Worm (Caenorhabditis elegans) whole organism, L4 larva: Measurements from ENCODE around the gene rsp-1.

ENCODE experiments used
- D1046.2 ChIP-seq: fragments of 200-800 bp; sonication (Bioruptor generic); IDR thresholded peaks from 2 replicates; pipeline ENCODE4 v1.3.6; 2022; ENCODE audit warnings: missing genetic modification characterization, missing compliant biosample characterization
- F10B5.3 ChIP-seq: sonication (generic microtip); optimal IDR thresholded peaks from 2 replicates; lab custom pipeline; 2016; ENCODE audit warnings: mild to moderate bottlenecking, missing genetic modification characterization, missing compliant biosample characterization
- F44E2.7 ChIP-seq: fragments of 200-800 bp; sonication (Bioruptor generic); IDR thresholded peaks from 2 replicates; pipeline ENCODE4 v2.1.2; 2022; ENCODE audit warnings: missing genetic modification characterization, missing compliant biosample characterization
- R02D3.7 ChIP-seq: fragments of 150-350 bp; sonication (generic microtip); optimal IDR thresholded peaks from 3 replicates; lab custom pipeline; 2014; ENCODE audit warnings: missing biosample characterization, missing genetic modification characterization
- T20F7.1 ChIP-seq: fragments of 200-800 bp; sonication (Bioruptor generic); optimal IDR thresholded peaks from 2 replicates; lab custom pipeline; 2018; ENCODE audit warnings: mild to moderate bottlenecking, missing genetic modification characterization, missing compliant biosample characterization
- Y105C5A.15 ChIP-seq: fragments of 200-800 bp; sonication (Bioruptor generic); IDR thresholded peaks from 2 replicates; pipeline ENCODE4 v1.3.6; 2022; ENCODE audit warnings: missing genetic modification characterization, missing compliant biosample characterization
- ZK337.2 ChIP-seq: fragments of 200-800 bp; sonication (Bioruptor generic); IDR thresholded peaks from 2 replicates; pipeline ENCODE4 v1.3.6; 2022; ENCODE audit warnings: missing genetic modification reagents, missing genetic modification characterization, missing compliant biosample characterization
- aha-1 ChIP-seq: fragments of 150-350 bp; peaks from one replicate; lab custom pipeline; 2014; ENCODE audit warnings: missing biosample characterization, missing genetic modification characterization
- aly-2 ChIP-seq: sonication (generic microtip); optimal IDR thresholded peaks from 2 replicates; lab custom pipeline; 2018; ENCODE audit warnings: missing biosample characterization, missing genetic modification characterization
- ama-1 ChIP-seq: fragments of 150-350 bp; optimal IDR thresholded peaks from 2 replicates; lab custom pipeline; 2014; ENCODE audit warnings: inconsistent platforms, mixed read lengths
- ceh-32 ChIP-seq: sonication (generic microtip); optimal IDR thresholded peaks from 2 replicates; lab custom pipeline; 2016; ENCODE audit warnings: mild to moderate bottlenecking, missing genetic modification characterization, missing compliant biosample characterization; ENCODE audit not compliant: poor library complexity
- ceh-62 ChIP-seq: sonication (generic microtip); optimal IDR thresholded peaks from 2 replicates; lab custom pipeline; 2017; ENCODE audit warnings: missing biosample characterization, missing genetic modification characterization
- cey-2 ChIP-seq: sonication (generic microtip); optimal IDR thresholded peaks from 3 replicates; lab custom pipeline; 2017; ENCODE audit warnings: missing genetic modification characterization, mild to moderate bottlenecking, missing compliant biosample characterization, antibody characterized with exemption, borderline replicate concordance; ENCODE audit not compliant: insufficient read depth
- daf-16 ChIP-seq, 3 experiments: sonication (generic microtip); optimal IDR thresholded peaks; 2 replicates each; lab custom pipeline; 2016 to 2017; ENCODE audit warnings: missing genetic modification characterization in 3 of 3, missing genetic modification reagents in 3 of 3, mild to moderate bottlenecking in 2 of 3, missing compliant biosample characterization in 2 of 3, missing biosample characterization in 1 of 3, moderate library complexity in 1 of 3
- daf-19 ChIP-seq: fragments of 200-800 bp; sonication (Bioruptor generic); conservative IDR thresholded peaks from 2 replicates; pipeline ENCODE4 v1.3.6; 2022; ENCODE audit warnings: missing genetic modification characterization, missing compliant biosample characterization
- dmd-8 ChIP-seq: fragments of 200-800 bp; sonication (Bioruptor generic); IDR thresholded peaks from 2 replicates; pipeline ENCODE4 v1.3.6; 2022; ENCODE audit warnings: missing genetic modification characterization, missing compliant biosample characterization
- dve-1 ChIP-seq: sonication (generic microtip); optimal IDR thresholded peaks from 2 replicates; lab custom pipeline; 2017; ENCODE audit warnings: antibody characterized with exemption, mild to moderate bottlenecking, missing genetic modification characterization, missing compliant biosample characterization; ENCODE audit not compliant: insufficient read depth
- fkh-10 ChIP-seq: fragments of 150-350 bp; optimal IDR thresholded peaks from 2 replicates; lab custom pipeline; 2014; ENCODE audit warnings: missing biosample characterization, missing genetic modification reagents, missing genetic modification characterization
- gei-8 ChIP-seq: fragments of 200-800 bp; sonication (Bioruptor generic); optimal IDR thresholded peaks from 2 replicates; lab custom pipeline; 2018; ENCODE audit warnings: mild to moderate bottlenecking, missing genetic modification characterization, missing compliant biosample characterization
- hlh-30 ChIP-seq: sonication (generic microtip); optimal IDR thresholded peaks from 2 replicates; lab custom pipeline; 2017; ENCODE audit warnings: antibody characterized with exemption, mild to moderate bottlenecking, missing genetic modification characterization, missing compliant biosample characterization; ENCODE audit not compliant: insufficient read depth
- hmg-1.1 ChIP-seq: fragments of 200-800 bp; sonication (Bioruptor generic); IDR thresholded peaks from 2 replicates; pipeline ENCODE4 v1.3.6; 2022; ENCODE audit warnings: missing genetic modification reagents, missing genetic modification characterization, missing compliant biosample characterization
- jun-1 ChIP-seq: fragments of 150-350 bp; optimal IDR thresholded peaks from 2 replicates; lab custom pipeline; 2014; ENCODE audit warnings: missing biosample characterization, missing genetic modification reagents, missing genetic modification characterization
- lin-38 ChIP-seq: fragments of 200-800 bp; sonication (Bioruptor generic); IDR thresholded peaks from 2 replicates; pipeline ENCODE4 v1.3.6; 2022; ENCODE audit warnings: missing genetic modification reagents, missing genetic modification characterization, missing compliant biosample characterization
- mdl-1 ChIP-seq, 2 experiments: fragments of 150-350 bp in 1 of 2; sonication (generic microtip) in 1 of 2; optimal IDR thresholded peaks; 2 replicates each; lab custom pipeline; 2014 to 2017; ENCODE audit warnings: missing biosample characterization in 2 of 2, missing genetic modification characterization in 2 of 2
- mdt-29 ChIP-seq: fragments of 200-800 bp; sonication (Bioruptor generic); IDR thresholded peaks from 2 replicates; pipeline ENCODE4 v1.3.6; 2022; ENCODE audit warnings: missing genetic modification reagents, missing genetic modification characterization, missing compliant biosample characterization
- mep-1 ChIP-seq: fragments of 150-350 bp; sonication (generic microtip); optimal IDR thresholded peaks from 3 replicates; lab custom pipeline; 2014; ENCODE audit warnings: missing biosample characterization, missing genetic modification characterization
- mes-2 ChIP-seq: sonication (generic microtip); optimal IDR thresholded peaks from 2 replicates; lab custom pipeline; 2016; ENCODE audit warnings: missing genotype, mild to moderate bottlenecking, missing genetic modification characterization, missing compliant biosample characterization; ENCODE audit not compliant: poor library complexity, severe bottlenecking
- mxl-2 ChIP-seq: fragments of 200-800 bp; sonication (Bioruptor generic); conservative IDR thresholded peaks from 2 replicates; pipeline ENCODE4 v1.3.6; 2022; ENCODE audit warnings: missing genetic modification reagents, missing genetic modification characterization, missing compliant biosample characterization
- mxl-3 ChIP-seq: fragments of 200-800 bp; sonication (Bioruptor generic); optimal IDR thresholded peaks from 2 replicates; lab custom pipeline; 2018; ENCODE audit warnings: mild to moderate bottlenecking, missing genetic modification characterization, missing compliant biosample characterization
- nhr-11 ChIP-seq: fragments of 150-350 bp; optimal IDR thresholded peaks from 2 replicates; lab custom pipeline; 2014; ENCODE audit warnings: missing biosample characterization, missing genetic modification characterization
- nhr-237 ChIP-seq: sonication (generic microtip); optimal IDR thresholded peaks from 2 replicates; lab custom pipeline; 2017; ENCODE audit warnings: missing biosample characterization, missing genetic modification characterization
- nhr-28 ChIP-seq: fragments of 150-350 bp; optimal IDR thresholded peaks from 2 replicates; lab custom pipeline; 2014; ENCODE audit warnings: missing biosample characterization, missing genetic modification characterization
- nhr-41 ChIP-seq: fragments of 200-800 bp; sonication (Bioruptor generic); IDR thresholded peaks from 2 replicates; pipeline ENCODE4 v1.3.6; 2022; ENCODE audit warnings: missing genetic modification reagents, missing genetic modification characterization, missing compliant biosample characterization
- nhr-77 ChIP-seq: fragments of 150-350 bp; optimal IDR thresholded peaks from 2 replicates; lab custom pipeline; 2014; ENCODE audit warnings: missing biosample characterization, missing genetic modification characterization
- pha-4 ChIP-seq, 2 experiments: fragments of 150-350 bp in 1 of 2; fragments of 200-800 bp in 1 of 2; sonication (Bioruptor generic) in 1 of 2; IDR thresholded peaks in 1 of 2; optimal IDR thresholded peaks in 1 of 2; 2 replicates each; pipeline versions ENCODE4 v1.3.6 to Lab custom; 2014 to 2022; ENCODE audit warnings: missing genetic modification characterization in 2 of 2, missing genetic modification reagents in 2 of 2, missing biosample characterization in 1 of 2, missing compliant biosample characterization in 1 of 2
- php-3 ChIP-seq: fragments of 200-800 bp; sonication (Bioruptor generic); IDR thresholded peaks from 2 replicates; pipeline ENCODE4 v1.3.6; 2022; ENCODE audit warnings: missing genetic modification reagents, missing genetic modification characterization, missing compliant biosample characterization
- pqm-1 ChIP-seq: sonication (generic microtip); optimal IDR thresholded peaks from 2 replicates; lab custom pipeline; 2017; ENCODE audit warnings: missing biosample characterization, missing genetic modification characterization
- rbr-2 ChIP-seq: sonication (generic microtip); optimal IDR thresholded peaks from 2 replicates; lab custom pipeline; 2016; ENCODE audit warnings: missing genotype, missing genetic modification characterization, missing compliant biosample characterization
- saeg-2 ChIP-seq: fragments of 200-800 bp; sonication (Bioruptor generic); IDR thresholded peaks from 2 replicates; pipeline ENCODE4 v1.3.6; 2022; ENCODE audit warnings: missing genetic modification reagents, missing genetic modification characterization, missing compliant biosample characterization
- sdz-12 ChIP-seq: fragments of 200-800 bp; sonication (Bioruptor generic); optimal IDR thresholded peaks from 2 replicates; lab custom pipeline; 2018; ENCODE audit warnings: mild to moderate bottlenecking, missing genetic modification characterization, missing compliant biosample characterization
- skn-1 ChIP-seq: fragments of 150-350 bp; optimal IDR thresholded peaks from 2 replicates; lab custom pipeline; 2014; ENCODE audit warnings: missing biosample characterization, missing genetic modification characterization
- unc-130 ChIP-seq: sonication (generic microtip); optimal IDR thresholded peaks from 2 replicates; lab custom pipeline; 2016; ENCODE audit warnings: missing genetic modification reagents, missing genetic modification characterization, missing compliant biosample characterization
- unc-39 ChIP-seq: sonication (generic microtip); optimal IDR thresholded peaks from 2 replicates; lab custom pipeline; 2017; ENCODE audit warnings: missing biosample characterization, missing genetic modification characterization
- vab-7 ChIP-seq: fragments of 200-800 bp; sonication (Bioruptor generic); IDR thresholded peaks from 2 replicates; pipeline ENCODE4 v1.3.6; 2022; ENCODE audit warnings: missing genetic modification reagents, missing genetic modification characterization, missing compliant biosample characterization
- zip-11 ChIP-seq: fragments of 200-800 bp; sonication (Bioruptor generic); IDR thresholded peaks from 2 replicates; pipeline ENCODE4 v1.3.6; 2022; ENCODE audit warnings: missing genetic modification characterization, missing compliant biosample characterization

The rsp-1 gene

DNA sequence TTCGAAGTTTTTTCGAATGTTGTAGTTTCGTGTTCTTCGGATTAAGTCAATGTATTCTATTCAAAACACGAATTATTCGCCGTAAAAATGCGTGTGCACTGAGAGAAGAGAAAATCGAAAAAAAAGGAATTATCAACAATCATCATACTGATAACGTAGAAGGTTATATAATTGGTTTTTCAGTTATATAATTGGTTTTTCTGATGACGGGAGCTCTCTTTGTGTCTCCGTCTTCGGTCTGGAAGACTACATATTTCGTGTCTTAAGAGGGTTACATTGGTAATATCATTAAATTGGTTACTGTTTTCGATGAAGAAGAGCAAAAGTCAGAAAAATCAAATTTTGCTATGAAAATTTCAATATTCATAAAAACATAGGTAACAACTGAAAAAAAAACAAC is 6.7 kb downstream of the rsp-1 start (continued):
- no peak for TF ChIP-seq nhr-41
- TF ChIP-seq skn-1 (tag; lab: Kevin White, UChicago), result no peak
- TF ChIP-seq dve-1 (tag; lab: Kevin White, UChicago), result peak; percentile 39
- no peak for TF ChIP-seq jun-1 (tag; lab: Kevin White, UChicago)
- no peak for TF ChIP-seq F10B5.3 (tag; lab: Kevin White, UChicago)
- TF ChIP-seq cey-2, result no peak
- no peak for TF ChIP-seq nhr-237 (tag; lab: Kevin White, UChicago)
- TF ChIP-seq pqm-1 (tag; lab: Kevin White, UChicago), result peak; percentile 54
- no peak for TF ChIP-seq rbr-2 (tag; lab: Kevin White, UChicago)
- TF ChIP-seq fkh-10, result no peak
- peak; percentile 20; the same call in 1 of the 2 replicates for TF ChIP-seq lin-38 (GFP tag; lab: Robert Waterston, UW)
- no peak for TF ChIP-seq mxl-3 (GFP tag; lab: Kevin White, UChicago)
- no peak for TF ChIP-seq daf-19 (GFP tag; lab: Robert Waterston, UW)
- no peak for TF ChIP-seq vab-7 (GFP tag; lab: Robert Waterston, UW)

DNA sequence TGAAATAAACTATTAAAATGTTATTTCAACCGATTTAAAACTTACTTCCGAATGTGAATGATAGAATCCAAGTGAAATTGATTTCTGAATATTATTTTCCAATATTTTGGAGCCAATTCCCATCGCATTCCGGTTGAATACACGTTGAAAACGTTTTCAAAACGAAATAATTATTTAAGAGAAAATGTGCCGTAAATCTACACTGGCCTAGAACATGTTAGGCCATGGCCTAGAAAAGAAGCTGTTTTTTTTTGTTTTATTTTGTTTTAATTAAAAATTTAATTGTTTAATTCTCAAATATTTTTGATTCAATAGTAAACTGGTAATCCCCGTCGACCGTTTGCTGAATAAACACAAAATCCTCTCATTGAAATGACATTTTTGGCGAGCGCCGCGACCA is 10.7 kb downstream of the rsp-1 start:
- no peak for TF ChIP-seq aly-2 (tag; lab: Kevin White, UChicago)
- no peak for TF ChIP-seq F44E2.7 (GFP tag; lab: Robert Waterston, UW)
- TF ChIP-seq unc-130 (GFP tag; lab: Kevin White, UChicago), result peak; percentile 5
- TF ChIP-seq ceh-62 (tag; lab: Kevin White, UChicago), result no peak
- peak; percentile 72 for TF ChIP-seq R02D3.7 (tag; lab: Kevin White, UChicago)
- TF ChIP-seq unc-39 (tag; lab: Kevin White, UChicago), result no peak
- TF ChIP-seq nhr-77 (tag; lab: Kevin White, UChicago), result no peak
- no peak for TF ChIP-seq nhr-11
- TF ChIP-seq aha-1, result no peak
- no peak for TF ChIP-seq ceh-32 (tag; lab: Kevin White, UChicago)
- TF ChIP-seq mes-2, result peak; percentile 76

DNA sequence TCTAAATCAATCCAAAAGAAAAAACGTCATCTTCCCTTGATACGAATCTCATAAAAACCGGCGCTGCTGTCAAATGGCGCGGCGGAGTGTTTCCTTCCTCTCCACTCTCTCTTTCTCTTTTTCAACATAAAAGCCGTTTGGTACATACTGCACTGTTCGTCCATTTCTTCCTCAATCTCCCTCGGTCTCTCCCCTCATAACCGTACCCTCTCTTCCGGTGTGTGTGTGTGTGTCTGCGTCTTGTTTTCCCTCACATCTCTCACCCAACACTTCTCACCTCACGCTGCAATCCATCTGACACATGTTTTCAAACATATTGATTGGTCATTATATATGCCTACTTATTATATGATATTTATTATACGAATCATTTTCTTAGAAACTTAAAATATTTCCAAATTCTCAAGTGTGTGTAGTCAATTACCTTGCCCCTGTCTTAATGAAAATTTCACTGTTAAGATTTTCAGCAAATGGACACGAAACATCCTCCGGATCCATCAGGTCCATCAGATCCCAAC is 11.3 kb downstream of the rsp-1 start, which contains the start of the genes aars-1 and rga-1:
Gene aars-1, minus strand, starts transcription at position 71 of the 518 bp plus-strand sequence.
Gene rga-1, plus strand, starts transcription at position 468 of the 518 bp plus-strand sequence.
- TF ChIP-seq ZK337.2, result no peak
- TF ChIP-seq jun-1 (tag; lab: Kevin White, UChicago), result peak; percentile 26
- no peak for TF ChIP-seq zip-11
- no peak for TF ChIP-seq nhr-11
- TF ChIP-seq mdt-29 (GFP tag; lab: Robert Waterston, UW), result no peak
- peak; percentile 46 for TF ChIP-seq pqm-1 (tag; lab: Kevin White, UChicago)
- peak; percentile 67 for TF ChIP-seq mep-1 (tag; lab: Kevin White, UChicago)
- 0 out of 2 replicates have a peak, but pooled peaks have one; percentile 23 for TF ChIP-seq saeg-2 (GFP tag; lab: Robert Waterston, UW)
- no peak for TF ChIP-seq ama-1 (lab: Kevin White, UChicago)
- no peak for TF ChIP-seq nhr-237 (tag; lab: Kevin White, UChicago)
- peak; percentile 86 for TF ChIP-seq nhr-28 (tag; lab: Kevin White, UChicago)
- TF ChIP-seq T20F7.1 (GFP tag; lab: Kevin White, UChicago), result peak; percentile 56
- TF ChIP-seq Y105C5A.15 (GFP tag; lab: Robert Waterston, UW), result no peak
- TF ChIP-seq gei-8 (GFP tag; lab: Kevin White, UChicago), result no peak
- TF ChIP-seq php-3 (GFP tag; lab: Robert Waterston, UW), result peak; percentile 74
- TF ChIP-seq daf-16 (GFP tag; optimal IDR thresholded peaks at IDR 0.05; lab: Kevin White, UChicago), result peak in 1 of 2 experiments; percentile 3
- TF ChIP-seq daf-16 (tag; optimal IDR thresholded peaks at IDR 0.05; lab: Kevin White, UChicago), result peak; percentile 68
- peak in 1 of 2 experiments; percentile 82 for TF ChIP-seq mdl-1 (tag; optimal IDR thresholded peaks at IDR 0.05; lab: Kevin White, UChicago)
- TF ChIP-seq mxl-2 (GFP tag; lab: Robert Waterston, UW), result no peak
- no peak for TF ChIP-seq F10B5.3 (tag; lab: Kevin White, UChicago)
- TF ChIP-seq hmg-1.1 (GFP tag; lab: Robert Waterston, UW), result peak; percentile 45; the same call in 1 of the 2 replicates
- no peak for TF ChIP-seq aly-2 (tag; lab: Kevin White, UChicago)
- TF ChIP-seq pha-4 (GFP tag; IDR thresholded peaks at IDR 0.05; lab: Robert Waterston, UW), result peak; percentile 65; the same call in 1 of the 2 replicates
- no peak for TF ChIP-seq pha-4 (tag; optimal IDR thresholded peaks at IDR 0.05; lab: Kevin White, UChicago)
- TF ChIP-seq dmd-8 (GFP tag; lab: Robert Waterston, UW), result no peak
- peak; percentile 89 for TF ChIP-seq hlh-30
- peak; percentile 79 for TF ChIP-seq mes-2
- no peak for TF ChIP-seq sdz-12 (GFP tag; lab: Kevin White, UChicago)
- TF ChIP-seq ceh-62 (tag; lab: Kevin White, UChicago), result no peak
- peak; percentile 96 for TF ChIP-seq aha-1
- no peak for TF ChIP-seq daf-19 (GFP tag; lab: Robert Waterston, UW)
- no peak for TF ChIP-seq D1046.2
- no peak for TF ChIP-seq cey-2
